Fruit fly (Drosophila melanogaster) whole organism, embryonic: ENCODE results near the gene CG42272.

Experiments
- ATbp ChIP-seq: fragments of 200-800 bp; sonication (Bioruptor generic); optimal IDR thresholded peaks from 2 replicates; lab custom pipeline; 2017; ENCODE audit warnings: missing biosample characterization, mild to moderate bottlenecking, missing genetic modification characterization, missing genetic modification reagents
- Atf3 ChIP-seq: fragments of 200-800 bp; sonication (Bioruptor generic); optimal IDR thresholded peaks from 3 replicates; lab custom pipeline; 2016; ENCODE audit warnings: missing biosample characterization, missing genetic modification characterization
- B-H2 ChIP-seq: fragments of 200-800 bp; sonication (Bioruptor generic); optimal IDR thresholded peaks from 2 replicates; lab custom pipeline; 2018; ENCODE audit warnings: missing biosample characterization, mild to moderate bottlenecking, missing genetic modification characterization
- BtbVII ChIP-seq: fragments of 200-800 bp; sonication (Bioruptor generic); optimal IDR thresholded peaks from 3 replicates; lab custom pipeline; 2017; ENCODE audit warnings: missing biosample characterization, mild to moderate bottlenecking, missing genetic modification characterization
- CG10274 ChIP-seq: fragments of 200-800 bp; sonication (Bioruptor generic); optimal IDR thresholded peaks from 3 replicates; lab custom pipeline; 2017; ENCODE audit warnings: missing biosample characterization, mild to moderate bottlenecking, missing genetic modification characterization
- CG11723 ChIP-seq: fragments of 200-800 bp; sonication (Bioruptor generic); optimal IDR thresholded peaks from 2 replicates; lab custom pipeline; 2017; ENCODE audit warnings: missing biosample characterization, mild to moderate bottlenecking, missing genetic modification characterization
- CG12236 ChIP-seq: fragments of 200-800 bp; sonication (Bioruptor generic); optimal IDR thresholded peaks from 2 replicates; lab custom pipeline; 2016; ENCODE audit warnings: missing biosample characterization, missing genetic modification characterization
- CG12299 ChIP-seq: fragments of 200-800 bp; sonication (Bioruptor generic); optimal IDR thresholded peaks from 2 replicates; lab custom pipeline; 2018; ENCODE audit warnings: missing biosample characterization, mild to moderate bottlenecking, missing genetic modification characterization
- CG13424 ChIP-seq: fragments of 200-800 bp; sonication (Bioruptor generic); optimal IDR thresholded peaks from 2 replicates; lab custom pipeline; 2019; ENCODE audit warnings: missing biosample characterization, mild to moderate bottlenecking, missing genetic modification characterization, moderate library complexity
- CG14441 ChIP-seq: fragments of 200-800 bp; sonication (Bioruptor generic); IDR thresholded peaks from 2 replicates; pipeline ENCODE4 v1.3.6; 2022; ENCODE audit warnings: missing biosample characterization, missing genetic modification characterization
- CG1602 ChIP-seq: fragments of 200-800 bp; sonication (Bioruptor generic); optimal IDR thresholded peaks from 3 replicates; lab custom pipeline; 2016; ENCODE audit warnings: missing biosample characterization, missing genetic modification characterization
- CG1832 ChIP-seq: fragments of 200-800 bp; sonication (Bioruptor generic); optimal IDR thresholded peaks from 2 replicates; lab custom pipeline; 2017; ENCODE audit warnings: missing biosample characterization, mild to moderate bottlenecking, missing genetic modification characterization, inconsistent platforms
- CG18476 ChIP-seq: fragments of 200-800 bp; sonication (Bioruptor generic); optimal IDR thresholded peaks from 2 replicates; lab custom pipeline; 2016; ENCODE audit warnings: missing biosample characterization, mild to moderate bottlenecking, missing genetic modification characterization
- CG32772 ChIP-seq: fragments of 200-800 bp; sonication (Bioruptor generic); IDR thresholded peaks from 2 replicates; pipeline ENCODE4 v1.3.6; 2022; ENCODE audit warnings: missing biosample characterization, missing genetic modification characterization
- CG4328 ChIP-seq: fragments of 200-800 bp; sonication (Bioruptor generic); optimal IDR thresholded peaks from 3 replicates; lab custom pipeline; 2017; ENCODE audit warnings: missing biosample characterization, missing genetic modification reagents, missing genetic modification characterization
- CG5245 ChIP-seq: fragments of 200-800 bp; sonication (Bioruptor generic); optimal IDR thresholded peaks from 3 replicates; lab custom pipeline; 2016; ENCODE audit warnings: missing biosample characterization, missing genetic modification characterization
- CG6272 ChIP-seq: fragments of 200-800 bp; sonication (Bioruptor generic); IDR thresholded peaks from 2 replicates; pipeline ENCODE4 v1.3.6; 2022; ENCODE audit warnings: missing biosample characterization, missing genetic modification characterization
- CG6654 ChIP-seq: fragments of 200-800 bp; sonication (Bioruptor generic); optimal IDR thresholded peaks from 2 replicates; lab custom pipeline; 2017; ENCODE audit warnings: missing biosample characterization, mild to moderate bottlenecking, missing genetic modification characterization
- CG8290 ChIP-seq, 3 experiments: fragments of 200-800 bp; sonication (Bioruptor generic); optimal IDR thresholded peaks; 2 replicates each; lab custom pipeline; 2016 to 2019; ENCODE audit warnings: missing biosample characterization in 3 of 3, missing genetic modification characterization in 3 of 3, mild to moderate bottlenecking in 2 of 3, moderate library complexity in 1 of 3
- CG9817 ChIP-seq: fragments of 200-800 bp; sonication (Bioruptor generic); optimal IDR thresholded peaks from 2 replicates; lab custom pipeline; 2018; ENCODE audit warnings: missing biosample characterization, mild to moderate bottlenecking, missing genetic modification characterization, moderate library complexity
- Camta ChIP-seq: fragments of 200-800 bp; sonication (Bioruptor generic); optimal IDR thresholded peaks from 2 replicates; lab custom pipeline; 2016; ENCODE audit warnings: missing biosample characterization, missing genetic modification characterization
- CkIIα-i1 ChIP-seq: fragments of 200-800 bp; sonication (Bioruptor generic); IDR thresholded peaks from 2 replicates; pipeline ENCODE4 v1.3.6; 2022; ENCODE audit warnings: missing biosample characterization, missing genetic modification characterization
- Hr51 ChIP-seq, 2 experiments: fragments of 200-800 bp; sonication (Bioruptor generic); optimal IDR thresholded peaks; 2 replicates in 1 of 2; 3 replicates in 1 of 2; lab custom pipeline; 2016 to 2018; ENCODE audit warnings: missing biosample characterization in 2 of 2, missing genetic modification characterization in 2 of 2, mild to moderate bottlenecking in 1 of 2, moderate library complexity in 1 of 2
- Jarid2 ChIP-seq: fragments of 200-800 bp; sonication (Bioruptor generic); optimal IDR thresholded peaks from 3 replicates; lab custom pipeline; 2017; ENCODE audit warnings: mild to moderate bottlenecking, missing biosample characterization, missing genetic modification reagents, missing genetic modification characterization
- Lhr ChIP-seq: fragments of 200-800 bp; sonication (Bioruptor generic); optimal IDR thresholded peaks from 3 replicates; lab custom pipeline; 2017; ENCODE audit warnings: mild to moderate bottlenecking, missing biosample characterization, missing genetic modification reagents, missing genetic modification characterization
- Lpt ChIP-seq: fragments of >200 bp; optimal IDR thresholded peaks from 2 replicates; lab custom pipeline; 2018; ENCODE audit warnings: missing biosample characterization, missing genetic modification characterization
- Mes4 ChIP-seq: fragments of 200-800 bp; sonication (Bioruptor generic); optimal IDR thresholded peaks from 2 replicates; lab custom pipeline; 2016; ENCODE audit warnings: missing biosample characterization, missing genetic modification characterization
- Nf-YC ChIP-seq: fragments of 200-800 bp; optimal IDR thresholded peaks from 3 replicates; lab custom pipeline; 2019; ENCODE audit warnings: missing biosample characterization, mild to moderate bottlenecking, missing genetic modification characterization, moderate library complexity
- Side ChIP-seq: fragments of 200-800 bp; sonication (Bioruptor generic); optimal IDR thresholded peaks from 2 replicates; lab custom pipeline; 2016; ENCODE audit warnings: missing biosample characterization, missing genetic modification characterization
- bbx ChIP-seq: fragments of 200-800 bp; sonication (Bioruptor generic); IDR thresholded peaks from 2 replicates; pipeline ENCODE4 v1.3.6; 2022; ENCODE audit warnings: missing biosample characterization, missing genetic modification characterization; ENCODE audit not compliant: partially characterized antibody
- bcd ChIP-seq: fragments of 200-800 bp; sonication (Bioruptor generic); optimal IDR thresholded peaks from 2 replicates; lab custom pipeline; 2017; ENCODE audit warnings: missing biosample characterization, mild to moderate bottlenecking, missing genetic modification characterization
- bowl ChIP-seq: fragments of 200-800 bp; sonication (Bioruptor generic); IDR thresholded peaks from 2 replicates; pipeline ENCODE4 v1.3.6; 2022; ENCODE audit warnings: missing biosample characterization, missing genetic modification characterization
- cato ChIP-seq: fragments of 200-800 bp; sonication (Bioruptor generic); optimal IDR thresholded peaks from 2 replicates; lab custom pipeline; 2016; ENCODE audit warnings: missing biosample characterization, missing genetic modification characterization, borderline replicate concordance
- chn ChIP-seq: fragments of 200-800 bp; sonication (Bioruptor generic); optimal IDR thresholded peaks from 2 replicates; lab custom pipeline; 2016; ENCODE audit warnings: missing biosample characterization, missing genetic modification characterization
- crol ChIP-seq: fragments of 200-800 bp; sonication (Bioruptor generic); IDR thresholded peaks from 2 replicates; pipeline ENCODE4 v1.3.6; 2022; ENCODE audit warnings: missing biosample characterization, missing genetic modification characterization
- dan ChIP-seq: fragments of 200-800 bp; sonication (Bioruptor generic); IDR thresholded peaks from 2 replicates; pipeline ENCODE4 v1.3.6; 2022; ENCODE audit warnings: missing biosample characterization, missing genetic modification characterization
- ems ChIP-seq: fragments of 200-800 bp; sonication (Bioruptor generic); optimal IDR thresholded peaks from 3 replicates; lab custom pipeline; 2016; ENCODE audit warnings: missing biosample characterization, missing genetic modification characterization
- esg ChIP-seq: fragments of 200-800 bp; sonication (Bioruptor generic); conservative IDR thresholded peaks from 2 replicates; pipeline ENCODE4 v1.3.6; 2022; ENCODE audit warnings: missing biosample characterization, missing genetic modification characterization
- fd102C ChIP-seq: fragments of 200-800 bp; sonication (Bioruptor generic); optimal IDR thresholded peaks from 2 replicates; lab custom pipeline; 2018; ENCODE audit warnings: missing biosample characterization, mild to moderate bottlenecking, missing genetic modification characterization, moderate library complexity
- grn ChIP-seq: fragments of 200-800 bp; sonication (Bioruptor generic); optimal IDR thresholded peaks from 3 replicates; lab custom pipeline; 2017; ENCODE audit warnings: missing biosample characterization, missing genetic modification characterization
- gsb ChIP-seq: fragments of 200-800 bp; sonication (Bioruptor generic); IDR thresholded peaks from 2 replicates; pipeline ENCODE4 v1.3.6; 2022; ENCODE audit warnings: missing biosample characterization, missing genetic modification characterization
- jigr1 ChIP-seq: fragments of 200-800 bp; sonication (Bioruptor generic); IDR thresholded peaks from 3 replicates; pipeline ENCODE4 v1.3.6; 2022; ENCODE audit warnings: missing biosample characterization, missing genetic modification characterization
- knrl ChIP-seq: fragments of 200-800 bp; sonication (Bioruptor generic); IDR thresholded peaks from 3 replicates; pipeline ENCODE4 v1.3.6; 2022; ENCODE audit warnings: missing biosample characterization, missing genetic modification characterization; ENCODE audit not compliant: partially characterized antibody
- luna ChIP-seq: fragments of 200-800 bp; sonication (Bioruptor generic); optimal IDR thresholded peaks from 2 replicates; lab custom pipeline; 2016; ENCODE audit warnings: missing biosample characterization, missing genetic modification characterization
- sd ChIP-seq: fragments of 200-800 bp; sonication (Bioruptor generic); optimal IDR thresholded peaks from 3 replicates; lab custom pipeline; 2018; ENCODE audit warnings: missing biosample characterization, mild to moderate bottlenecking, missing genetic modification characterization, moderate library complexity
- sim ChIP-seq: fragments of 200-800 bp; sonication (Bioruptor generic); IDR thresholded peaks from 2 replicates; pipeline ENCODE4 v1.3.6; 2022; ENCODE audit warnings: missing biosample characterization, missing genetic modification characterization
- sisA ChIP-seq: fragments of 200-800 bp; sonication (Bioruptor generic); IDR thresholded peaks from 2 replicates; pipeline ENCODE4 v1.3.6; 2022; ENCODE audit warnings: missing biosample characterization, missing genetic modification characterization
- slbo ChIP-seq: fragments of 200-800 bp; sonication (Bioruptor generic); IDR thresholded peaks from 2 replicates; pipeline ENCODE4 v1.3.6; 2022; ENCODE audit warnings: missing biosample characterization, missing genetic modification characterization
- sqz ChIP-seq: fragments of 200-800 bp; sonication (Bioruptor generic); optimal IDR thresholded peaks from 3 replicates; lab custom pipeline; 2018; ENCODE audit warnings: missing biosample characterization, mild to moderate bottlenecking, missing genetic modification characterization
- zfh1 ChIP-seq: fragments of 200-800 bp; sonication (Bioruptor generic); IDR thresholded peaks from 3 replicates; pipeline ENCODE4 v1.3.6; 2022; ENCODE audit warnings: missing biosample characterization, missing genetic modification characterization
- zfh2 ChIP-seq: fragments of 200-800 bp; sonication (Bioruptor generic); optimal IDR thresholded peaks from 2 replicates; lab custom pipeline; 2016; ENCODE audit warnings: missing biosample characterization, missing genetic modification characterization

CG42272 gene

DNA sequence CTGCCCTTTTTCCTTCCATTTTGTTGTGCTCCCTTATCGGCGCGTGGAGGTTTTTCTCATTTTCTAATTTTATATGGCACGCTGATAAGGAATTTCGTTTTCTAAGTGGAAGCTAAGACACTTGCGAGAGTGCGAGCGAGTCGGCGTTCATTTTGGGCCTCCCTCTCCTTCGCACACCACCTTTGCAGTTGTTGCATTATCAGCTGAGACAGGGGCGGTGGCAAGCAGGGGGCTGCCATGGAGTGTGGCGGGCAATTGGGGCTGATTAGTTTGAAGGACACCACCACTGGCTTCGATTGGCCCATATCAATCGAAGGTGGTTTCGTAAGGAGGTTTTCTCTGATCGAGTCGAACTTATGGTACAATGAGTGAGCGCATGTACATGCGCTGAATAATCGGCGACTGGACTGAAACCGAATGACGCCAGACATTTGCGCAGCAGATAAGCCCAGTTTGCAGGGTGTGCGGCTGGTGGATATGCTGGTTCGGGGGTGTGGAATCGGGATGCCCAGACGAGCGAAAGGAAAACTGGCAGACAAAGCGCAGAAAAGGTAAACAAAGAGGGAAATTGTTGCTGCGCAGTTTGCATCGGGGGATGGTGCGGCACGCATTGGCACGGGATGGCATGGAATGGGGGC lies 6.9 kb downstream of the CG42272 start (continued):
- TF ChIP-seq CG12236 (GFP tag; lab: Kevin White, UChicago) (no peak), gsb (GFP tag; lab: Robert Waterston, UW) (no peak), Lpt (GFP tag; lab: Kevin White, UChicago) (no peak), Hr51 (GFP tag; optimal IDR thresholded peaks at IDR 0.05; lab: Kevin White, UChicago) (no peak), jigr1 (GFP tag; lab: Robert Waterston, UW) (no peak), CG8290 (GFP tag; optimal IDR thresholded peaks at IDR 0.05; lab: Kevin White, UChicago) (no peak), CG8290 (tag; optimal IDR thresholded peaks at IDR 0.05; lab: Kevin White, UChicago) (peak in 1 of 2 experiments; percentile 5), CG1602 (GFP tag; lab: Kevin White, UChicago) (no peak), Mes4 (GFP tag; lab: Kevin White, UChicago) (no peak), cato (GFP tag; lab: Kevin White, UChicago) (no peak), ems (no peak), ATbp (GFP tag; lab: Kevin White, UChicago) (no peak), CG6654 (no peak), B-H2 (GFP tag; lab: Kevin White, UChicago) (no peak), CG11723 (GFP tag; lab: Kevin White, UChicago) (no peak), sd (tag; lab: Kevin White, UChicago) (peak; percentile 59), CG13424 (tag; lab: Kevin White, UChicago) (no peak), fd102C (GFP tag; lab: Kevin White, UChicago) (no peak), dan (GFP tag; lab: Robert Waterston, UW) (no peak), luna (GFP tag; lab: Kevin White, UChicago) (no peak), CG14441 (GFP tag; lab: Robert Waterston, UW) (no peak), Lhr (GFP tag; lab: Kevin White, UChicago) (no peak), CG1832 (GFP tag; lab: Kevin White, UChicago) (peak; percentile 69), Nf-YC (peak; percentile 80), CG5245 (GFP tag; lab: Kevin White, UChicago) (no peak), zfh1 (GFP tag; lab: Robert Waterston, UW) (no peak), CG6272 (GFP tag; lab: Robert Waterston, UW) (no peak), crol (GFP tag; lab: Robert Waterston, UW) (peak; percentile 93), bcd (GFP tag; lab: Kevin White, UChicago) (no peak), sqz (GFP tag; lab: Kevin White, UChicago) (no peak), zfh2 (GFP tag; lab: Kevin White, UChicago) (no peak), knrl (GFP tag; lab: Robert Waterston, UW) (no peak), slbo (GFP tag; lab: Robert Waterston, UW) (no peak), BtbVII (GFP tag; lab: Kevin White, UChicago) (no peak), CG18476 (no peak), Jarid2 (GFP tag; lab: Kevin White, UChicago) (no peak), bowl (GFP tag; lab: Robert Waterston, UW) (no peak), CG32772 (GFP tag; lab: Robert Waterston, UW) (no peak), bbx (no peak; the same call in 1 of the 2 replicates), CG12299 (no peak), CG4328 (GFP tag; lab: Kevin White, UChicago) (no peak), Side (GFP tag; lab: Kevin White, UChicago) (no peak), sim (GFP tag; lab: Robert Waterston, UW) (no peak), grn (GFP tag; lab: Kevin White, UChicago) (peak; percentile 97), sisA (GFP tag; lab: Robert Waterston, UW) (no peak), CkIIα-i1 (GFP tag; lab: Robert Waterston, UW) (no peak), chn (GFP tag; lab: Kevin White, UChicago) (no peak), CG10274 (no peak), Camta (GFP tag; lab: Kevin White, UChicago) (no peak), esg (GFP tag; lab: Robert Waterston, UW) (no peak), Atf3 (GFP tag; lab: Kevin White, UChicago) (no peak), CG9817 (no peak)
